Worm (Caenorhabditis elegans) whole organism, L1 larva: ENCODE results near the gene srxa-19.

Source experiments
- F16B12.6 ChIP-seq: fragments of 150-350 bp; optimal IDR thresholded peaks from 2 replicates; lab custom pipeline; 2014; ENCODE audit warnings: missing biosample characterization, missing genetic modification characterization
- Y116A8C.19 ChIP-seq: sonication (generic microtip); optimal IDR thresholded peaks from 2 replicates; lab custom pipeline; 2016; ENCODE audit warnings: missing compliant biosample characterization, missing genetic modification characterization, borderline replicate concordance
- alr-1 ChIP-seq: fragments of 200-800 bp; sonication (Bioruptor generic); optimal IDR thresholded peaks from 2 replicates; lab custom pipeline; 2018; ENCODE audit warnings: borderline replicate concordance, mild to moderate bottlenecking, missing genetic modification characterization, missing compliant biosample characterization
- ceh-63 ChIP-seq: fragments of 200-800 bp; sonication (Bioruptor generic); optimal IDR thresholded peaks from 2 replicates; lab custom pipeline; 2018; ENCODE audit warnings: mild to moderate bottlenecking, missing genetic modification characterization, missing compliant biosample characterization
- ceh-8 ChIP-seq: fragments of 200-800 bp; sonication (Bioruptor generic); optimal IDR thresholded peaks from 2 replicates; lab custom pipeline; 2018; ENCODE audit warnings: mild to moderate bottlenecking, missing genetic modification characterization, moderate library complexity, missing compliant biosample characterization
- ceh-88 ChIP-seq: fragments of 200-800 bp; sonication (Bioruptor generic); IDR thresholded peaks from 2 replicates; pipeline ENCODE4 v1.3.6; 2022; ENCODE audit warnings: missing genetic modification characterization, missing compliant biosample characterization
- ceh-90 ChIP-seq: sonication (generic microtip); optimal IDR thresholded peaks from 2 replicates; lab custom pipeline; 2016; ENCODE audit warnings: missing genetic modification characterization, missing compliant biosample characterization
- efl-3 ChIP-seq: fragments of 200-800 bp; sonication (Bioruptor generic); optimal IDR thresholded peaks from 2 replicates; lab custom pipeline; 2018; ENCODE audit warnings: mild to moderate bottlenecking, missing genetic modification characterization, missing compliant biosample characterization
- elt-3 ChIP-seq, 6 experiments: fragments of 150-350 bp in 1 of 6; sonication (generic microtip); optimal IDR thresholded peaks; 2 replicates each; lab custom pipeline; 2017 to 2018; ENCODE audit warnings: missing biosample characterization in 6 of 6, missing genetic modification characterization in 6 of 6, inconsistent platforms in 1 of 6
- fos-1 ChIP-seq: fragments of 150-350 bp; optimal IDR thresholded peaks from 2 replicates; lab custom pipeline; 2014; ENCODE audit warnings: missing biosample characterization, missing genetic modification characterization
- hlh-17 ChIP-seq: fragments of 200-800 bp; sonication (Bioruptor generic); optimal IDR thresholded peaks from 2 replicates; lab custom pipeline; 2018; ENCODE audit warnings: missing genetic modification characterization, mild to moderate bottlenecking, missing compliant biosample characterization, moderate library complexity, borderline replicate concordance
- hlh-4 ChIP-seq: sonication (generic microtip); optimal IDR thresholded peaks from 2 replicates; lab custom pipeline; 2016; ENCODE audit warnings: mild to moderate bottlenecking, missing genetic modification characterization, missing compliant biosample characterization
- lin-13 ChIP-seq: fragments of 150-350 bp; optimal IDR thresholded peaks from 2 replicates; lab custom pipeline; 2014; ENCODE audit warnings: missing biosample characterization, missing genetic modification reagents, missing genetic modification characterization
- lin-14 ChIP-seq: fragments of 200-800 bp; sonication (Bioruptor generic); optimal IDR thresholded peaks from 2 replicates; lab custom pipeline; 2018; ENCODE audit warnings: mild to moderate bottlenecking, missing genetic modification characterization, moderate library complexity, missing compliant biosample characterization
- lin-39 ChIP-seq: fragments of 150-350 bp; optimal IDR thresholded peaks from 2 replicates; lab custom pipeline; 2014; ENCODE audit warnings: missing biosample characterization, missing genetic modification reagents, missing genetic modification characterization
- lir-3 ChIP-seq: sonication (generic microtip); optimal IDR thresholded peaks from 2 replicates; lab custom pipeline; 2016; ENCODE audit warnings: mild to moderate bottlenecking, missing genetic modification characterization, moderate library complexity, missing compliant biosample characterization; ENCODE audit not compliant: poor library complexity
- lsy-2 ChIP-seq, 2 experiments: fragments of 150-350 bp; optimal IDR thresholded peaks; 2 replicates each; lab custom pipeline; 2014; ENCODE audit warnings: missing biosample characterization in 2 of 2, missing genetic modification characterization in 2 of 2
- mab-9 ChIP-seq: fragments of 200-800 bp; sonication (Bioruptor generic); IDR thresholded peaks from 2 replicates; pipeline ENCODE4 v1.3.6; 2022; ENCODE audit warnings: missing genetic modification reagents, missing genetic modification characterization, missing compliant biosample characterization
- mdl-1 ChIP-seq, 2 experiments: fragments of 150-350 bp; optimal IDR thresholded peaks; 2 replicates each; lab custom pipeline; 2014 to 2017; ENCODE audit warnings: missing biosample characterization in 2 of 2, missing genetic modification characterization in 2 of 2, inconsistent platforms in 1 of 2
- mep-1 ChIP-seq: fragments of 150-350 bp; optimal IDR thresholded peaks from 2 replicates; lab custom pipeline; 2014; ENCODE audit warnings: missing biosample characterization, missing genetic modification characterization
- nhr-12 ChIP-seq: sonication (generic microtip); optimal IDR thresholded peaks from 2 replicates; lab custom pipeline; 2017; ENCODE audit warnings: missing biosample characterization, missing genetic modification characterization
- nhr-19 ChIP-seq: fragments of 200-800 bp; sonication (Bioruptor generic); conservative IDR thresholded peaks from 2 replicates; pipeline ENCODE4 v1.3.6; 2022; ENCODE audit warnings: missing genetic modification characterization, missing compliant biosample characterization
- nhr-20 ChIP-seq: sonication (generic microtip); optimal IDR thresholded peaks from 2 replicates; lab custom pipeline; 2016; ENCODE audit warnings: mild to moderate bottlenecking, missing genetic modification characterization, missing compliant biosample characterization
- nhr-237 ChIP-seq: fragments of 150-350 bp; optimal IDR thresholded peaks from 2 replicates; lab custom pipeline; 2014; ENCODE audit warnings: missing biosample characterization, missing genetic modification characterization
- nhr-28 ChIP-seq: fragments of 150-350 bp; optimal IDR thresholded peaks from 2 replicates; lab custom pipeline; 2014; ENCODE audit warnings: missing biosample characterization, missing genetic modification characterization
- nhr-47 ChIP-seq: sonication (generic microtip); optimal IDR thresholded peaks from 2 replicates; lab custom pipeline; 2016; ENCODE audit warnings: mild to moderate bottlenecking, missing genetic modification characterization, moderate library complexity, missing compliant biosample characterization
- nhr-71 ChIP-seq: sonication (generic microtip); optimal IDR thresholded peaks from 2 replicates; lab custom pipeline; 2016; ENCODE audit warnings: mild to moderate bottlenecking, missing genetic modification characterization, moderate library complexity, missing compliant biosample characterization
- nhr-76 ChIP-seq: sonication (generic microtip); optimal IDR thresholded peaks from 2 replicates; lab custom pipeline; 2017; ENCODE audit warnings: missing biosample characterization, missing genetic modification characterization
- pqm-1 ChIP-seq: sonication (generic microtip); optimal IDR thresholded peaks from 3 replicates; lab custom pipeline; 2017; ENCODE audit warnings: missing biosample characterization, missing genetic modification characterization
- rnt-1 ChIP-seq: sonication (generic microtip); optimal IDR thresholded peaks from 2 replicates; lab custom pipeline; 2016; ENCODE audit warnings: mild to moderate bottlenecking, missing genetic modification characterization, moderate library complexity, missing compliant biosample characterization
- skn-1 ChIP-seq: fragments of 150-350 bp; optimal IDR thresholded peaks from 2 replicates; lab custom pipeline; 2014; ENCODE audit warnings: missing biosample characterization, missing genetic modification characterization
- swsn-7 ChIP-seq: sonication (generic microtip); optimal IDR thresholded peaks from 2 replicates; lab custom pipeline; 2016; ENCODE audit warnings: missing genetic modification characterization, missing compliant biosample characterization
- tbx-2 ChIP-seq: sonication (generic microtip); optimal IDR thresholded peaks from 2 replicates; lab custom pipeline; 2016; ENCODE audit warnings: missing genetic modification characterization, missing compliant biosample characterization
- unc-30 ChIP-seq: sonication (generic microtip); optimal IDR thresholded peaks from 2 replicates; lab custom pipeline; 2017; ENCODE audit warnings: missing biosample characterization, missing genetic modification characterization
- unc-62 ChIP-seq: fragments of 150-350 bp; optimal IDR thresholded peaks from 2 replicates; lab custom pipeline; 2014; ENCODE audit warnings: missing biosample characterization, missing genetic modification reagents, missing genetic modification characterization
- unc-86 ChIP-seq: sonication (generic microtip); optimal IDR thresholded peaks from 2 replicates; lab custom pipeline; 2016; ENCODE audit warnings: missing genetic modification characterization, missing compliant biosample characterization
- xbp-1 ChIP-seq: sonication (generic microtip); optimal IDR thresholded peaks from 2 replicates; lab custom pipeline; 2016; ENCODE audit warnings: missing genetic modification characterization, missing compliant biosample characterization
- zip-4 ChIP-seq: fragments of 200-800 bp; sonication (Bioruptor generic); optimal IDR thresholded peaks from 2 replicates; lab custom pipeline; 2018; ENCODE audit warnings: mild to moderate bottlenecking, missing genetic modification characterization, moderate library complexity, missing compliant biosample characterization

srxa-19 gene

ce11 chrV:10158528-10158927 lies 36.0 kb upstream of the srxa-19 start, which contains the start of gene srsx-30:
srsx-30 (plus strand) TSS chrV:10158828.
- TF ChIP-seq skn-1 (tag; lab: Kevin White, UChicago): no peak
- TF ChIP-seq unc-62: no peak
- no peak for TF ChIP-seq nhr-71 (tag; lab: Kevin White, UChicago)
- no peak for TF ChIP-seq pqm-1
- no peak for TF ChIP-seq zip-4 (GFP tag; lab: Kevin White, UChicago)
- TF ChIP-seq nhr-28 (tag; lab: Kevin White, UChicago): no peak
- TF ChIP-seq hlh-17 (GFP tag; lab: Kevin White, UChicago): no peak
- TF ChIP-seq fos-1 (tag; lab: Kevin White, UChicago): no peak
- TF ChIP-seq xbp-1: no peak
- TF ChIP-seq elt-3 (tag; optimal IDR thresholded peaks at IDR 0.05; lab: Kevin White, UChicago): no peak
- no peak for TF ChIP-seq mep-1
- no peak for TF ChIP-seq mab-9
- TF ChIP-seq ceh-8: no peak
- no peak for TF ChIP-seq nhr-237
- TF ChIP-seq lin-39 (tag; lab: Kevin White, UChicago): no peak
- TF ChIP-seq nhr-76: no peak
- no peak for TF ChIP-seq nhr-19
- TF ChIP-seq ceh-88 (GFP tag; lab: Robert Waterston, UW): no peak

DNA sequence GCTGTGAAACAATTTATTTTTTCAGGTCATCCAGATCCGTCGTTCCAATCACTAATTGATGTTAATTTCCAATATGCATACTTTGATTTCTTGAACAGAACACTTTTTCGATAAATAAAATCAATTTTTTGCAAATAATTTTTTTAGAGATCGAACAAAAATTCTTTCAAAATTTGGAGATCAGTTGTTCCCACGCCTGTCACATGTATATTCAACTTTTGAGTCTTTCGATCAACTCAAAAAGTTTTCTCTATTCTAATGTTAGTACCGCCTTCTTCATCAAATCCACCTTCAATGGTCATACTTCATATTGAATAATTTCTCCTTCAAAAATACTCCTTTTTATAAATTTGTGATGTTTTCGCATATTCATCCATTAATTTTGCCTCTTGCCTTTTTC lies 32.1 kb upstream of the srxa-19 start, which contains the start of gene srsx-29:
TSS of gene srsx-29 (plus strand) at position 301 of the 400 bp plus-strand sequence.
- TF ChIP-seq lir-3 (tag; lab: Kevin White, UChicago) (no peak), mep-1 (no peak), lin-14 (GFP tag; lab: Kevin White, UChicago) (no peak), nhr-47 (tag; lab: Kevin White, UChicago) (no peak), tbx-2 (tag; lab: Kevin White, UChicago) (no peak), F16B12.6 (tag; lab: Kevin White, UChicago) (no peak), ceh-90 (no peak), nhr-71 (tag; lab: Kevin White, UChicago) (no peak), ceh-88 (GFP tag; lab: Robert Waterston, UW) (no peak), lsy-2 (tag; optimal IDR thresholded peaks at IDR 0.05; lab: Kevin White, UChicago) (no peak), lin-13 (GFP tag; lab: Kevin White, UChicago) (no peak), alr-1 (tag; lab: Kevin White, UChicago) (no peak), Y116A8C.19 (no peak), mdl-1 (tag; optimal IDR thresholded peaks at IDR 0.05; lab: Kevin White, UChicago) (no peak), nhr-12 (no peak), mab-9 (no peak), swsn-7 (no peak), elt-3 (tag; optimal IDR thresholded peaks at IDR 0.05; lab: Kevin White, UChicago) (no peak), efl-3 (GFP tag; lab: Kevin White, UChicago) (no peak), unc-30 (tag; lab: Kevin White, UChicago) (no peak)

- TF ChIP-seq pqm-1 (no peak), hlh-4 (tag; lab: Kevin White, UChicago) (no peak), nhr-20 (no peak), nhr-28 (tag; lab: Kevin White, UChicago) (no peak), unc-86 (tag; lab: Kevin White, UChicago) (no peak)
Measured at ce11 chrV:10153076-10153475, 30.5 kb upstream of the srxa-19 start.

ce11 chrV:10152278-10152677 lies 29.7 kb upstream of the srxa-19 start, which contains the start of gene srsx-28:
srsx-28 (plus strand) TSS chrV:10152578.
- TF ChIP-seq rnt-1 (no peak), hlh-4 (tag; lab: Kevin White, UChicago) (no peak), ceh-63 (GFP tag; lab: Kevin White, UChicago) (no peak), nhr-20 (no peak), nhr-47 (tag; lab: Kevin White, UChicago) (no peak), pqm-1 (no peak)
